Comparison of ENCODE assay signal across 2 fruit fly cellular contexts in the genomic region with DNA sequence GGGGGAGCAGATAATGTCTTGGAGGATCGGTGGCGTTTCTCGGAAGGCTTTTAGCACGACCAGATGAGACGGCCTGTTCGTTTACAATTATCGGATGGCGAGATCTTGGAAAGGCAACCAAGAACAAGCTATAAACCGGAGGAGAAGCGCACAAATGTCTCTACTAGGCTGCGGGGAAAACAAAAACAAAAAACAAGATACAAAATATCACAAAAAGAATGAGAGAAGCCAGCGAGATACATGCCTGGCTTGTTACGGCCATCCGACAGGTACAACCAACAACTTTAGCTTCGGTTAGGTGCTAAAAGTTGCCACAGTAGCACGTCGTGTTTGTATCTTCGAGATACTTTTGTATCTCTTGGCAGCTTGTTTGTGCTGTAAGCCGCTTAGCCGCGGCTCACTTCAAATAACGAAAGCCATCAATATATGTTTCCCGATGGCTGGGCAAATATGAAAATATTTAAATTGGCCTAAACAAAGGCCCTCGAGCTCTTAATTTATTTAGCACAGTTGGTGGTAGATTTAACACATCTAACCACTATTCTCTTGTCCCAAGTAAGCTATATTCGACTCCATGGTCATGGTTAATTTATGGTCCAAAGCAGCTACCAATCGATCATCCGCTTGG.
TF ChIP-seq lines count a peak whose summit lies in the region.

No protein-coding gene starts in this region.

TF ChIP-seq in whole organism, embryonic, 481 proteins besides CTCF, POLR2A, EP300 and RAD21 (continued from another document):
- TF ChIP-seq CG12769 (tag; optimal IDR thresholded peaks at IDR 0.05; lab: Kevin White, UChicago) (peak; percentile 25), PHDP (tag; optimal IDR thresholded peaks at IDR 0.05; lab: Kevin White, UChicago) (peak; percentile 9), Jarid2 (GFP tag; optimal IDR thresholded peaks at IDR 0.05; lab: Kevin White, UChicago) (no peak), sima (GFP tag; optimal IDR thresholded peaks at IDR 0.05; lab: Kevin White, UChicago) (no peak), tin (GFP tag; optimal IDR thresholded peaks at IDR 0.05; lab: Kevin White, UChicago) (no peak), ranshi (GFP tag; IDR thresholded peaks at IDR 0.05; lab: Robert Waterston, UW) (no peak), CG7928 (GFP tag; optimal IDR thresholded peaks at IDR 0.05; lab: Kevin White, UChicago) (no peak), gt (GFP tag; IDR thresholded peaks at IDR 0.05; lab: Robert Waterston, UW) (no peak), ERR (GFP tag; optimal IDR thresholded peaks at IDR 0.05; lab: Kevin White, UChicago) (no peak), Bteb2 (GFP tag; optimal IDR thresholded peaks at IDR 0.05; lab: Kevin White, UChicago) (no peak), ap (GFP tag; IDR thresholded peaks at IDR 0.05; lab: Robert Waterston, UW) (no peak), E2f1 (GFP tag; IDR thresholded peaks at IDR 0.05; lab: Robert Waterston, UW) (no peak), nom (GFP tag; optimal IDR thresholded peaks at IDR 0.05; lab: Kevin White, UChicago) (peak; percentile 68), CG17359 (tag; optimal IDR thresholded peaks at IDR 0.05; lab: Kevin White, UChicago) (no peak), Hsf (GFP tag; optimal IDR thresholded peaks at IDR 0.05; lab: Kevin White, UChicago) (no peak), Ravus (GFP tag; IDR thresholded peaks at IDR 0.05; lab: Robert Waterston, UW) (no peak), bsh (GFP tag; optimal IDR thresholded peaks at IDR 0.05; lab: Kevin White, UChicago) (peak in 1 of 2 experiments; percentile 35), Max (GFP tag; optimal IDR thresholded peaks at IDR 0.05; lab: Kevin White, UChicago) (no peak), fd102C (GFP tag; optimal IDR thresholded peaks at IDR 0.05; lab: Kevin White, UChicago) (peak; percentile 5), crp (GFP tag; optimal IDR thresholded peaks at IDR 0.05; lab: Kevin White, UChicago) (no peak), YL-1 (GFP tag; optimal IDR thresholded peaks at IDR 0.05; lab: Kevin White, UChicago) (no peak), Vsx1 (GFP tag; optimal IDR thresholded peaks at IDR 0.05; lab: Kevin White, UChicago) (peak; percentile 44), CG10565 (GFP tag; optimal IDR thresholded peaks at IDR 0.05; lab: Kevin White, UChicago) (no peak), Hand (GFP tag; optimal IDR thresholded peaks at IDR 0.05; lab: Kevin White, UChicago) (no peak), Stat92E (GFP tag; optimal IDR thresholded peaks at IDR 0.05; lab: Kevin White, UChicago) (peak in 1 of 3 experiments; percentile 19), Med (GFP tag; lab: Kevin White, UChicago) (peak; percentile 60), NFAT (GFP tag; IDR thresholded peaks at IDR 0.05; lab: Robert Waterston, UW) (no peak), CG10654 (GFP tag; optimal IDR thresholded peaks at IDR 0.05; lab: Kevin White, UChicago) (no peak), MBD-R2 (GFP tag; IDR thresholded peaks at IDR 0.05; lab: Robert Waterston, UW) (no peak), CG10267 (tag; optimal IDR thresholded peaks at IDR 0.05; lab: Kevin White, UChicago) (no peak), dysf (GFP tag; IDR thresholded peaks at IDR 0.05; lab: Robert Waterston, UW) (peak; percentile 23; the same call in 1 of the 3 replicates)
TF ChIP-seq in whole organism, embryonic: peak in this region for 17.

TF ChIP-seq in whole organism, prepupa, 60 proteins besides CTCF, POLR2A, EP300 and RAD21 (continued from another document):
- TF ChIP-seq Hr4 (GFP tag; optimal IDR thresholded peaks at IDR 0.05; lab: Kevin White, UChicago) (no peak), acj6 (GFP tag; optimal IDR thresholded peaks at IDR 0.05; lab: Kevin White, UChicago) (no peak), pdm3 (GFP tag; optimal IDR thresholded peaks at IDR 0.05; lab: Kevin White, UChicago) (no peak), achi (GFP tag; optimal IDR thresholded peaks at IDR 0.05; lab: Kevin White, UChicago) (no peak), eg (GFP tag; IDR thresholded peaks at IDR 0.05; lab: Robert Waterston, UW) (0 out of 3 replicates have a peak, but pooled peaks have one; percentile 31), CG34406 (GFP tag; optimal IDR thresholded peaks at IDR 0.05; lab: Kevin White, UChicago) (no peak), topi (GFP tag; optimal IDR thresholded peaks at IDR 0.05; lab: Kevin White, UChicago) (no peak), OdsH (GFP tag; optimal IDR thresholded peaks at IDR 0.05; lab: Kevin White, UChicago) (no peak), Eip93F (GFP tag; optimal IDR thresholded peaks at IDR 0.05; lab: Kevin White, UChicago) (no peak), CG10669 (GFP tag; optimal IDR thresholded peaks at IDR 0.05; lab: Kevin White, UChicago) (peak; percentile 23), svp (GFP tag; lab: Kevin White, UChicago) (no peak), CG10631 (GFP tag; optimal IDR thresholded peaks at IDR 0.05; lab: Kevin White, UChicago) (no peak), CG6163 (GFP tag; IDR thresholded peaks at IDR 0.05; lab: Robert Waterston, UW) (peak; percentile 44; the same call in 1 of the 3 replicates), CG6808 (GFP tag; optimal IDR thresholded peaks at IDR 0.05; lab: Kevin White, UChicago) (peak; percentile 56), CG3032 (tag; optimal IDR thresholded peaks at IDR 0.05; lab: Kevin White, UChicago) (peak; percentile 26), CG6854 (GFP tag; optimal IDR thresholded peaks at IDR 0.05; lab: Kevin White, UChicago) (no peak), Ets21C (GFP tag; optimal IDR thresholded peaks at IDR 0.05; lab: Kevin White, UChicago) (no peak), net (GFP tag; optimal IDR thresholded peaks at IDR 0.05; lab: Kevin White, UChicago) (peak; percentile 4), vri (GFP tag; optimal IDR thresholded peaks at IDR 0.05; lab: Kevin White, UChicago) (no peak), ss (GFP tag; optimal IDR thresholded peaks at IDR 0.05; lab: Kevin White, UChicago) (peak; percentile 41 to 67), Hr38 (GFP tag; optimal IDR thresholded peaks at IDR 0.05; lab: Kevin White, UChicago) (no peak), CG4318 (GFP tag; optimal IDR thresholded peaks at IDR 0.05; lab: Kevin White, UChicago) (no peak), CG7368 (GFP tag; optimal IDR thresholded peaks at IDR 0.05; lab: Kevin White, UChicago) (no peak), CG8119 (GFP tag; IDR thresholded peaks at IDR 0.05; lab: Robert Waterston, UW) (no peak), spab (GFP tag; optimal IDR thresholded peaks at IDR 0.05; lab: Kevin White, UChicago) (peak; percentile 57), Eip75B (GFP tag; optimal IDR thresholded peaks at IDR 0.05; lab: Kevin White, UChicago) (no peak), CG6792 (GFP tag; optimal IDR thresholded peaks at IDR 0.05; lab: Kevin White, UChicago) (no peak), Sox15 (GFP tag; optimal IDR thresholded peaks at IDR 0.05; lab: Kevin White, UChicago) (no peak), Sox14 (GFP tag; optimal IDR thresholded peaks at IDR 0.05; lab: Kevin White, UChicago) (no peak)
